Worm (Caenorhabditis elegans) whole organism, early embryonic: ENCODE data around the gene acr-8.

Experiments
- ama-1 ChIP-seq: fragments of 150-350 bp; optimal IDR thresholded peaks from 2 replicates; lab custom pipeline; 2014
- ceh-36 ChIP-seq: sonication (generic microtip); optimal IDR thresholded peaks from 2 replicates; lab custom pipeline; 2016; ENCODE audit warnings: missing genetic modification characterization, inconsistent platforms, missing compliant biosample characterization
- flt-1 ChIP-seq: fragments of 200-800 bp; sonication (Bioruptor generic); IDR thresholded peaks from 2 replicates; pipeline ENCODE4 v1.3.6; 2022; ENCODE audit warnings: missing genetic modification characterization, missing compliant biosample characterization
- hmg-4 ChIP-seq: fragments of 200-800 bp; sonication (Bioruptor generic); optimal IDR thresholded peaks from 2 replicates; lab custom pipeline; 2018; ENCODE audit warnings: mild to moderate bottlenecking, missing genetic modification characterization, missing compliant biosample characterization
- pes-1 ChIP-seq: fragments of 200-800 bp; sonication (Bioruptor generic); IDR thresholded peaks from 2 replicates; pipeline ENCODE4 v1.3.6; 2022; ENCODE audit warnings: missing genetic modification reagents, missing genetic modification characterization, missing compliant biosample characterization
- scrt-1 ChIP-seq: fragments of 200-800 bp; sonication (Bioruptor generic); IDR thresholded peaks from 2 replicates; pipeline ENCODE4 v1.3.6; 2022; ENCODE audit warnings: missing genetic modification characterization, missing compliant biosample characterization
- sea-1 ChIP-seq: fragments of 200-800 bp; sonication (Bioruptor generic); conservative IDR thresholded peaks from 2 replicates; pipeline ENCODE4 v1.3.6; 2022; ENCODE audit warnings: missing genetic modification characterization, missing compliant biosample characterization
- tbx-11 ChIP-seq: fragments of 200-800 bp; sonication (Bioruptor generic); IDR thresholded peaks from 2 replicates; pipeline ENCODE4 v1.3.6; 2022; ENCODE audit warnings: missing genetic modification characterization, missing compliant biosample characterization
- tbx-37 ChIP-seq: fragments of 200-800 bp; sonication (Bioruptor generic); conservative IDR thresholded peaks from 2 replicates; pipeline ENCODE4 v1.3.6; 2022; ENCODE audit warnings: missing genetic modification reagents, missing genetic modification characterization, missing compliant biosample characterization
- tra-4 ChIP-seq: sonication (generic microtip); optimal IDR thresholded peaks from 2 replicates; lab custom pipeline; 2017; ENCODE audit warnings: missing genetic modification characterization, missing compliant biosample characterization

DNA sequence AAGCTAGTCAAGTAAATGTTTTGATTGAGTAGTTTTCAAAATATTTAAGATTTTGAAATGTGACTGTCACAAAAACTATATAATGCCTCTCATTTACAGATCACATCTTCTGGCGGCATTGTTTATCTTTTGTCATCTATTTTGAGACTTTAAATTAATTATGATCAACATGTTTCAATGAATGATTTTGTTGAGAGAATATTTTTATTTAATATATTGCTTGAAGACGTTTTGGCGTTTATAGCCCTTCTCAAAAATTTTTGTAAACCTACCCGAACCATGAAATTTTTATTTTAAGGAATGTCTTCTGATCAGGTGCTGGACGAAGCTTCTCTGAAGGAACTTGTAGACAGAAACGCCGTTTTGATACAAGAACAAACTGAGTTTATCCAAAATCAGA, 32.2 kb downstream of the acr-8 start, which contains the start of gene C39B10.4:
- TF ChIP-seq scrt-1 (GFP tag; lab: Robert Waterston, UW) (no peak), ama-1 (lab: Kevin White, UChicago) (no peak), tbx-11 (GFP tag; lab: Robert Waterston, UW) (no peak), flt-1 (GFP tag; lab: Robert Waterston, UW) (no peak), pes-1 (GFP tag; lab: Robert Waterston, UW) (no peak), sea-1 (GFP tag; lab: Robert Waterston, UW) (no peak), hmg-4 (GFP tag; lab: Kevin White, UChicago) (no peak), tra-4 (tag; lab: Kevin White, UChicago) (no peak), ceh-36 (tag; lab: Kevin White, UChicago) (no peak), tbx-37 (GFP tag; lab: Robert Waterston, UW) (no peak)
